Worm (Caenorhabditis elegans) whole organism, L3 larva: ENCODE measurements around the gene nlp-50.
A peak's percentile ranks its signal among the peaks of the same experiment; 100 is the strongest.

ENCODE experiments used
- R02D3.7 ChIP-seq: fragments of 150-350 bp; optimal IDR thresholded peaks from 2 replicates; lab custom pipeline; 2014; ENCODE audit warnings: missing biosample characterization, missing genetic modification characterization
- ama-1 ChIP-seq: fragments of 150-350 bp; optimal IDR thresholded peaks from 2 replicates; lab custom pipeline; 2018
- ceh-28 ChIP-seq: fragments of 150-350 bp; optimal IDR thresholded peaks from 2 replicates; lab custom pipeline; 2014; ENCODE audit warnings: missing biosample characterization, missing genetic modification reagents, missing genetic modification characterization
- ceh-82 ChIP-seq: fragments of 150-350 bp; optimal IDR thresholded peaks from 2 replicates; lab custom pipeline; 2014; ENCODE audit warnings: missing biosample characterization, missing genetic modification characterization
- egl-27 ChIP-seq: sonication (generic microtip); optimal IDR thresholded peaks from 4 replicates; lab custom pipeline; 2017; ENCODE audit warnings: missing biosample characterization, missing genetic modification reagents, missing genetic modification characterization
- egl-5 ChIP-seq: fragments of 150-350 bp; optimal IDR thresholded peaks from 2 replicates; lab custom pipeline; 2017; ENCODE audit warnings: missing biosample characterization, missing genetic modification reagents, missing genetic modification characterization, inconsistent platforms
- elt-1 ChIP-seq: fragments of 150-350 bp; optimal IDR thresholded peaks from 2 replicates; lab custom pipeline; 2014; ENCODE audit warnings: missing biosample characterization, missing genetic modification characterization
- elt-2 ChIP-seq: sonication (generic microtip); optimal IDR thresholded peaks from 2 replicates; lab custom pipeline; 2016; ENCODE audit warnings: missing genetic modification reagents, mild to moderate bottlenecking, missing genetic modification characterization, missing compliant biosample characterization
- elt-3 ChIP-seq, 3 experiments: fragments of 150-350 bp in 1 of 3; sonication (generic microtip) in 2 of 3; optimal IDR thresholded peaks; 2 replicates in 2 of 3; 4 replicates in 1 of 3; lab custom pipeline; 2014 to 2017; ENCODE audit warnings: missing biosample characterization in 3 of 3, missing genetic modification characterization in 3 of 3
- fkh-10 ChIP-seq: sonication (generic microtip); optimal IDR thresholded peaks from 2 replicates; lab custom pipeline; 2017; ENCODE audit warnings: missing biosample characterization, missing genetic modification reagents, missing genetic modification characterization
- fkh-2 ChIP-seq: fragments of 150-350 bp; optimal IDR thresholded peaks from 2 replicates; lab custom pipeline; 2014; ENCODE audit warnings: missing biosample characterization, missing genetic modification reagents, missing genetic modification characterization
- fos-1 ChIP-seq: fragments of 150-350 bp; optimal IDR thresholded peaks from 2 replicates; lab custom pipeline; 2014; ENCODE audit warnings: missing biosample characterization, missing genetic modification characterization
- hmg-11 ChIP-seq: sonication (generic microtip); optimal IDR thresholded peaks from 2 replicates; lab custom pipeline; 2016; ENCODE audit warnings: missing genetic modification characterization, missing compliant biosample characterization
- lin-15B ChIP-seq: fragments of 150-350 bp; optimal IDR thresholded peaks from 2 replicates; lab custom pipeline; 2014; ENCODE audit warnings: missing biosample characterization, missing genetic modification characterization
- lin-39 ChIP-seq: fragments of 150-350 bp; optimal IDR thresholded peaks from 2 replicates; lab custom pipeline; 2018; ENCODE audit warnings: missing biosample characterization, missing genetic modification reagents, missing genetic modification characterization
- lsy-12 ChIP-seq: sonication (generic microtip); optimal IDR thresholded peaks from 2 replicates; lab custom pipeline; 2016; ENCODE audit warnings: mild to moderate bottlenecking, missing genetic modification characterization, missing compliant biosample characterization
- nfya-1 ChIP-seq: sonication (generic microtip); optimal IDR thresholded peaks from 2 replicates; lab custom pipeline; 2017; ENCODE audit warnings: missing genetic modification characterization, mild to moderate bottlenecking, missing compliant biosample characterization, antibody characterized with exemption, moderate library complexity; ENCODE audit not compliant: insufficient read depth
- nhr-11 ChIP-seq: fragments of 150-350 bp; optimal IDR thresholded peaks from 2 replicates; lab custom pipeline; 2014; ENCODE audit warnings: missing biosample characterization, missing genetic modification characterization
- nhr-12 ChIP-seq: fragments of 150-350 bp; optimal IDR thresholded peaks from 2 replicates; lab custom pipeline; 2014; ENCODE audit warnings: missing biosample characterization, missing genetic modification characterization
- nhr-23 ChIP-seq: fragments of 150-350 bp; optimal IDR thresholded peaks from 2 replicates; lab custom pipeline; 2014; ENCODE audit warnings: missing biosample characterization, missing genetic modification reagents, missing genetic modification characterization
- nhr-237 ChIP-seq: fragments of 150-350 bp; optimal IDR thresholded peaks from 2 replicates; lab custom pipeline; 2014; ENCODE audit warnings: missing biosample characterization, missing genetic modification characterization
- nhr-25 ChIP-seq: sonication (generic microtip); optimal IDR thresholded peaks from 2 replicates; lab custom pipeline; 2017; ENCODE audit warnings: missing biosample characterization, missing genetic modification characterization
- nhr-43 ChIP-seq: sonication (generic microtip); optimal IDR thresholded peaks from 2 replicates; lab custom pipeline; 2016; ENCODE audit warnings: mild to moderate bottlenecking, missing genetic modification characterization, missing compliant biosample characterization; ENCODE audit not compliant: poor library complexity, severe bottlenecking
- nhr-76 ChIP-seq: fragments of 150-350 bp; sonication (generic microtip); optimal IDR thresholded peaks from 5 replicates; lab custom pipeline; 2014; ENCODE audit warnings: missing biosample characterization, missing genetic modification characterization
- nhr-77 ChIP-seq: fragments of 150-350 bp; optimal IDR thresholded peaks from 2 replicates; lab custom pipeline; 2014; ENCODE audit warnings: missing biosample characterization, missing genetic modification characterization
- pha-4 ChIP-seq: fragments of 150-350 bp; optimal IDR thresholded peaks from 2 replicates; lab custom pipeline; 2014; ENCODE audit warnings: missing biosample characterization, missing genetic modification reagents, missing genetic modification characterization
- pqm-1 ChIP-seq: fragments of 150-350 bp; optimal IDR thresholded peaks from 2 replicates; lab custom pipeline; 2017; ENCODE audit warnings: missing biosample characterization, missing genetic modification characterization, inconsistent platforms
- sea-2 ChIP-seq: fragments of 150-350 bp; sonication (generic microtip); optimal IDR thresholded peaks from 4 replicates; lab custom pipeline; 2014; ENCODE audit warnings: missing biosample characterization, missing genetic modification reagents, missing genetic modification characterization
- skn-1 ChIP-seq: fragments of 150-350 bp; optimal IDR thresholded peaks from 2 replicates; lab custom pipeline; 2014; ENCODE audit warnings: missing biosample characterization, missing genetic modification characterization
- snpc-4 ChIP-seq: fragments of 150-350 bp; optimal IDR thresholded peaks from 2 replicates; lab custom pipeline; 2014; ENCODE audit warnings: missing biosample characterization, missing genetic modification characterization
- unc-62 ChIP-seq: fragments of 150-350 bp; sonication (generic microtip); optimal IDR thresholded peaks from 4 replicates; lab custom pipeline; 2014; ENCODE audit warnings: missing biosample characterization, missing genetic modification reagents, missing genetic modification characterization
- zag-1 ChIP-seq: fragments of 150-350 bp; optimal IDR thresholded peaks from 2 replicates; lab custom pipeline; 2014; ENCODE audit warnings: missing biosample characterization, missing genetic modification characterization
- ztf-11 ChIP-seq: fragments of 150-350 bp; optimal IDR thresholded peaks from 2 replicates; lab custom pipeline; 2014; ENCODE audit warnings: missing biosample characterization, missing genetic modification characterization
- ztf-4 ChIP-seq: fragments of 150-350 bp; optimal IDR thresholded peaks from 2 replicates; lab custom pipeline; 2014; ENCODE audit warnings: missing biosample characterization, missing genetic modification characterization

The nlp-50 gene

ce11 chrII:6726814-6727213 is 38.0 kb upstream of the nlp-50 start:
- TF ChIP-seq fos-1 (tag; lab: Kevin White, UChicago) (no peak), egl-5 (tag; lab: Kevin White, UChicago) (peak; percentile 40)
- TF ChIP-seq, all 47 proteins: peak for 1

- TF ChIP-seq lsy-12 (tag; lab: Kevin White, UChicago), result no peak
- TF ChIP-seq nfya-1 (tag; lab: Kevin White, UChicago), result peak; percentile 46
- TF ChIP-seq nhr-77 (tag; lab: Kevin White, UChicago), result no peak
- TF ChIP-seq unc-62 (GFP tag; lab: Kevin White, UChicago), result no peak
- peak; percentile 21 for TF ChIP-seq hmg-11 (tag; lab: Kevin White, UChicago)
- no peak for TF ChIP-seq pha-4 (tag; lab: Kevin White, UChicago)
- TF ChIP-seq snpc-4 (tag; lab: Kevin White, UChicago), result no peak
- no peak for TF ChIP-seq nhr-23 (tag; lab: Kevin White, UChicago)
- no peak for TF ChIP-seq elt-3 (tag; optimal IDR thresholded peaks at IDR 0.05; lab: Kevin White, UChicago)
- TF ChIP-seq egl-27 (tag; lab: Kevin White, UChicago), result no peak
Measured at ce11 chrII:6729331-6729730, 35.5 kb upstream of the nlp-50 start, which contains the start of gene T14B4.8. Gene T14B4.8, minus strand, starts transcription at chrII:6729390.

- TF ChIP-seq nhr-11 (tag; lab: Kevin White, UChicago), result no peak
- no peak for TF ChIP-seq nhr-23 (tag; lab: Kevin White, UChicago)
- no peak for TF ChIP-seq nhr-25 (tag; lab: Kevin White, UChicago)
- TF ChIP-seq ceh-28 (tag; lab: Kevin White, UChicago), result no peak
- TF ChIP-seq egl-5 (tag; lab: Kevin White, UChicago), result no peak
- TF ChIP-seq fkh-2, result no peak
- no peak for TF ChIP-seq nhr-12 (tag; lab: Kevin White, UChicago)
- no peak for TF ChIP-seq pqm-1
- TF ChIP-seq lin-39 (tag; lab: Kevin White, UChicago), result no peak
- no peak for TF ChIP-seq elt-3 (tag; optimal IDR thresholded peaks at IDR 0.05; lab: Kevin White, UChicago)
- no peak for TF ChIP-seq hmg-11 (tag; lab: Kevin White, UChicago)
- TF ChIP-seq nhr-237, result no peak
- no peak for TF ChIP-seq lin-15B (tag; lab: Kevin White, UChicago)
- no peak for TF ChIP-seq snpc-4 (tag; lab: Kevin White, UChicago)
- no peak for TF ChIP-seq ceh-82 (tag; lab: Kevin White, UChicago)
- TF ChIP-seq zag-1, result no peak
- no peak for TF ChIP-seq skn-1 (tag; lab: Kevin White, UChicago)
- no peak for TF ChIP-seq elt-1
- TF ChIP-seq, all 47 proteins: peak for 0
Measured at ce11 chrII:6733718-6734117, 31.1 kb upstream of the nlp-50 start, which contains the start of gene T14B4.9. Gene T14B4.9, minus strand, starts transcription at chrII:6733818.

- TF ChIP-seq sea-2 (GFP tag; lab: Kevin White, UChicago), result no peak
- peak; percentile 54 for TF ChIP-seq pqm-1
- TF ChIP-seq ztf-11 (tag; lab: Kevin White, UChicago), result no peak
- peak; percentile 69 for TF ChIP-seq nfya-1 (tag; lab: Kevin White, UChicago)
- TF ChIP-seq ceh-28 (tag; lab: Kevin White, UChicago), result no peak
- TF ChIP-seq nhr-43 (tag; lab: Kevin White, UChicago), result peak; percentile 69
- peak; percentile 93 for TF ChIP-seq pha-4 (tag; lab: Kevin White, UChicago)
- no peak for TF ChIP-seq hmg-11 (tag; lab: Kevin White, UChicago)
- peak; percentile 27 for TF ChIP-seq elt-2 (tag; lab: Kevin White, UChicago)
- no peak for TF ChIP-seq nhr-11 (tag; lab: Kevin White, UChicago)
- no peak for TF ChIP-seq skn-1 (tag; lab: Kevin White, UChicago)
- peak; percentile 25 for TF ChIP-seq snpc-4 (tag; lab: Kevin White, UChicago)
- TF ChIP-seq lin-15B (tag; lab: Kevin White, UChicago), result peak; percentile 87
- peak; percentile 17 for TF ChIP-seq lin-39 (tag; lab: Kevin White, UChicago)
- TF ChIP-seq nhr-76, result no peak
- TF ChIP-seq nhr-25 (tag; lab: Kevin White, UChicago), result peak; percentile 54
- peak; percentile 15 for TF ChIP-seq lsy-12 (tag; lab: Kevin White, UChicago)
- peak; percentile 21 for TF ChIP-seq egl-5 (tag; lab: Kevin White, UChicago)
- TF ChIP-seq ztf-4 (tag; lab: Kevin White, UChicago), result no peak
- TF ChIP-seq nhr-23 (tag; lab: Kevin White, UChicago), result peak; percentile 44
- no peak for TF ChIP-seq fkh-10 (GFP tag; lab: Kevin White, UChicago)
- TF ChIP-seq R02D3.7 (tag; lab: Kevin White, UChicago), result no peak
- TF ChIP-seq nhr-237, result no peak
- no peak for TF ChIP-seq ama-1 (lab: Kevin White, UChicago)
Measured at ce11 chrII:6734674-6735073, 30.2 kb upstream of the nlp-50 start, which contains the start of gene T14B4.3. Gene T14B4.3, plus strand, starts transcription at chrII:6734937.
